Fruit fly (Drosophila melanogaster): Measurements from ENCODE around the gene CG5966.

The CG5966 gene

DNA sequence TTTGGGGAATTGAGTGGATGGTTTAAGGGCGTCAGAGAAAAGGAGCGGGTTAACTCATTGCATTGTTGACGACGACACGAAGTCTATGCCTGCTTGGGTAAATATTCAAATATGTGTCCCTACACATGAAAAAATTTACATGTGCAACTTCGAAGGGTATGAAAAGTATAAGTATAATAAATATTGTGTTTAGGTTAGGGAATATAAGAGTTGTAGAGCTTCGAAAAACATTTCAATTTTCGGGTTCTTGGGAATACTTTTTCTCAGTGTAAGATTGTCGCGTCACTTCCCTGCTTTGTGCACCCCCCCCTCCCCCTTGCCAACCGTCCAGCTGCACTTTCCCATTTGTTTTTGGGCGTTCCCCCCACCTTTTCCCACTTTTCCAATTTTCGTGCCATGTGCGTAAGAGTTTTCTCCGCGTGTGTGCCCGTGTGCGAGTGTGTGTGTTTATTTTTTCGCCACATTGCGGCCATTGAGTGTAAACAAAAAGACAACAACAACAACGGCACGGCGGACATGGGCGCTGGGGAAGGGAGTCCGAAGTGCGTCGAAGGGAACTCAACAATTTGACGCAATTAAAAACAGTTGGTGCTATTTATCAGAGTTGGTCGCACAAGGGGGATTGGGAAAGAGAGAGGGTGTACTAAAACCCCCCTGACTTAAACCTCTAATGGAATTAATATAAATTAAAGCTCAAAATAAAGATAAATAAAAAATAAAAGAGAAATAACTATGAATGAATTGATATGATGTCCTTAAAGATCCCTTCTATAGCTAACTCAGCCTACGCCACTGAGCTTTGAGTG is 18.5 kb upstream of the CG5966 start:
- TF ChIP-seq CG12605 (GFP tag; IDR thresholded peaks at IDR 0.05) (no peak), fd96Ca (GFP tag; IDR thresholded peaks at IDR 0.05) (0 out of 3 replicates have a peak, but pooled peaks have one; percentile 17), CG4496 (GFP tag; IDR thresholded peaks at IDR 0.05) (peak; percentile 68), Pif1A (GFP tag; optimal IDR thresholded peaks at IDR 0.05) (peak; percentile 11), Snoo (tag; optimal IDR thresholded peaks at IDR 0.05) (peak; percentile 25), rn (GFP tag; IDR thresholded peaks at IDR 0.05) (peak; percentile 14; the same call in 1 of the 2 replicates), CG8159 (tag; optimal IDR thresholded peaks at IDR 0.05) (peak; percentile 38), CG15710 (tag; optimal IDR thresholded peaks at IDR 0.05) (peak; percentile 42), CG8301 (tag; optimal IDR thresholded peaks at IDR 0.05) (peak; percentile 25), Ets98B (GFP tag; IDR thresholded peaks at IDR 0.05) (no peak), Pif1B (GFP tag; optimal IDR thresholded peaks at IDR 0.05) (peak; percentile 54), CG10348 (GFP tag; IDR thresholded peaks at IDR 0.05) (no peak), CG9948 (tag; optimal IDR thresholded peaks at IDR 0.05) (peak; percentile 9), EcR (GFP tag; optimal IDR thresholded peaks at IDR 0.05) (no peak), CG14655 (GFP tag; optimal IDR thresholded peaks at IDR 0.05) (peak; percentile 44)

DNA sequence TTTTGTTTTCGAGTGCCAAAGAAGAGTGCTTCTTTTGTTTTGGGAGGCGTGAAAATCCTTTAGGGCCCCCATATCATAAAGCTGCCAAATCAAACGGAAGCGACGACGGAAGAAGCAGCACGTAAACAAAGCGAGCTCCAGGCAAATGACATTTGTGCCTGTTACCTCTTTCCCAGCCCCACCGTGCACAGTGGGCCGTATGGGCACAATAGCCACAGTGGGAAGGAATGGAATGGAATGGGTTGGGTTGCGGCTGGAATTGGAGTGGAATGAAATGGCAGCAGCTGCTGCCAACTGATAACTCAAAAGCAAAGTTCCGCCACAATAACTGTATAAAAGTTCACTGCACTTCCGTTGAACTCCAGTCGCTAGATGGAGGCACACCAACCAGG is 17.9 kb upstream of the CG5966 start:
- TF ChIP-seq CG10348 (GFP tag; IDR thresholded peaks at IDR 0.05) (no peak), CG9948 (tag; optimal IDR thresholded peaks at IDR 0.05) (no peak), CG8301 (tag; optimal IDR thresholded peaks at IDR 0.05) (no peak), CG14655 (GFP tag; optimal IDR thresholded peaks at IDR 0.05) (no peak), EcR (GFP tag; optimal IDR thresholded peaks at IDR 0.05) (no peak), Pif1B (GFP tag; optimal IDR thresholded peaks at IDR 0.05) (no peak), Snoo (tag; optimal IDR thresholded peaks at IDR 0.05) (no peak), CG32121 (GFP tag; IDR thresholded peaks at IDR 0.05) (no peak), rn (GFP tag; IDR thresholded peaks at IDR 0.05) (no peak), CG13204 (GFP tag; optimal IDR thresholded peaks at IDR 0.05) (no peak), D1 (tag; optimal IDR thresholded peaks at IDR 0.05) (no peak), CG17806 (tag; optimal IDR thresholded peaks at IDR 0.05) (no peak), fd96Ca (GFP tag; IDR thresholded peaks at IDR 0.05) (no peak), CG34367 (tag; optimal IDR thresholded peaks at IDR 0.05) (no peak), CG4496 (GFP tag; IDR thresholded peaks at IDR 0.05) (no peak), Pif1A (GFP tag; optimal IDR thresholded peaks at IDR 0.05) (no peak)

DNA sequence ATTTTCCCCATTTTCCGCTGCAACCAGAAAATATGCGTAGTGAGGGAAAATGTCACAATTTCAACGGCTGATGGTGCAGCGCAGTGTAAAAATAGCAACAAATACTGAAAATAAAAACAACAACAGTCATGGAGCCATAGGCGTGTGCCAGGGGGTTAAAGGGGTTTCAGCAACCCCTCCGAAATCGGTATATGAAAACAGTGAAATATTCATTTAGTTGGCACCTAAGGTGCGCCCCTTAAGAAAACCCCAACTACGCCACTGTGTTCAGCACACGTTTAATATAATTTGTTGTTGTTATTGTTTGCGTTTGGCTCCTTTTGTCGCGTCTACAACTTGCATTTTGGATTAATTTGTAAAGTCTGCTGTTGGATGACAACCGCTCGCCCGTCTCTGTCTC is 16.6 kb upstream of the CG5966 start:
- TF ChIP-seq EcR (GFP tag; optimal IDR thresholded peaks at IDR 0.05) (no peak), CG8301 (tag; optimal IDR thresholded peaks at IDR 0.05) (peak; percentile 75), CG34367 (tag; optimal IDR thresholded peaks at IDR 0.05) (peak; percentile 59), rn (GFP tag; IDR thresholded peaks at IDR 0.05) (peak; percentile 91), gl (tag; optimal IDR thresholded peaks at IDR 0.05) (peak; percentile 33), CG12605 (GFP tag; IDR thresholded peaks at IDR 0.05) (peak; percentile 73), Pif1A (GFP tag; optimal IDR thresholded peaks at IDR 0.05) (peak; percentile 69), CG14655 (GFP tag; optimal IDR thresholded peaks at IDR 0.05) (peak; percentile 82), CG4496 (GFP tag; IDR thresholded peaks at IDR 0.05) (peak; percentile 94), CG32121 (GFP tag; IDR thresholded peaks at IDR 0.05) (peak; percentile 87), CG9948 (tag; optimal IDR thresholded peaks at IDR 0.05) (peak; percentile 70), CG15710 (tag; optimal IDR thresholded peaks at IDR 0.05) (peak; percentile 69), CG13204 (GFP tag; optimal IDR thresholded peaks at IDR 0.05) (peak; percentile 44), Pif1B (GFP tag; optimal IDR thresholded peaks at IDR 0.05) (peak; percentile 30), Ets98B (GFP tag; IDR thresholded peaks at IDR 0.05) (peak; percentile 92), CG10348 (GFP tag; IDR thresholded peaks at IDR 0.05) (peak; percentile 61; the same call in 1 of the 2 replicates), D1 (tag; optimal IDR thresholded peaks at IDR 0.05) (peak; percentile 22), fd96Ca (GFP tag; IDR thresholded peaks at IDR 0.05) (peak; percentile 93), CG8159 (tag; optimal IDR thresholded peaks at IDR 0.05) (peak; percentile 67), CG17806 (tag; optimal IDR thresholded peaks at IDR 0.05) (peak; percentile 60), Snoo (tag; optimal IDR thresholded peaks at IDR 0.05) (peak; percentile 7)

DNA sequence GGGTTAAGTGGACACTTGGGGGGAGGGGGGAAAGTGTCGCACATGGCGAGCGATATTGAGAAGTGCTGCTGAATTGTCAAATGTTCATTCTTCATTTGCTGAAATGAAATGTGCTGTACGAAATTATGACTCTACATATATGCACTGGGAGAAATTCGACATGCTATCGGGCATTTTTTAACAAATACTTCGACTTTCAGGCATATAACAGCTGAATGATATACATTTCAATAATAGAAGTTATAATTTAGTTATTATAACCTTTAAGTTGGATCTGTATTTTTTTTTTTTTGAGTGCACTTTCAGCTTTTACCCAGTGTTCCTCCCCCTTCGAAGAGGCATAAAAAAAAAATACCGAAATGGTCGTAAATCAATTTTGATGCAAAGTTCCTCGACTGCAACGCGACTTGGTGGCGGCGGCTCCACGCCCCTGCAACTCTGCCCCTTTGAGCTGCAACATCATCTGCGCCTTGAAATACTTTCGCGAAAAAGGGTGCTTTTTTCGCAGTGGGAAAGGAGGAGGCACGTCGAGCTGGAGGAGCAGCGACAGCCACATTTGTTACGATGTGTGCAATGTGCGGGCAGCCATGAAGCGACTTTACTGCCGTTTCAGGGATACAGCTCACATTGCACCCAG is 15.1 kb upstream of the CG5966 start:
- peak; percentile 44; the same call in 1 of the 3 replicates for TF ChIP-seq fd96Ca (GFP tag; IDR thresholded peaks at IDR 0.05)
- TF ChIP-seq CG32121 (GFP tag; IDR thresholded peaks at IDR 0.05): peak; percentile 17; the same call in 1 of the 2 replicates
- TF ChIP-seq CG17806 (tag; optimal IDR thresholded peaks at IDR 0.05): peak; percentile 74
- peak; percentile 58; the same call in 1 of the 3 replicates for TF ChIP-seq CG4496 (GFP tag; IDR thresholded peaks at IDR 0.05)
- TF ChIP-seq CG14655 (GFP tag; optimal IDR thresholded peaks at IDR 0.05): peak; percentile 59
- TF ChIP-seq rn (GFP tag; IDR thresholded peaks at IDR 0.05): 0 out of 2 replicates have a peak, but pooled peaks have one; percentile 5
- no peak for TF ChIP-seq EcR (GFP tag; optimal IDR thresholded peaks at IDR 0.05)
- TF ChIP-seq CG8301 (tag; optimal IDR thresholded peaks at IDR 0.05): peak; percentile 57
- TF ChIP-seq CG10348 (GFP tag; IDR thresholded peaks at IDR 0.05): no peak
- TF ChIP-seq CG13204 (GFP tag; optimal IDR thresholded peaks at IDR 0.05): no peak
- no peak for TF ChIP-seq Ets98B (GFP tag; IDR thresholded peaks at IDR 0.05)
- peak; percentile 79 for TF ChIP-seq CG8159 (tag; optimal IDR thresholded peaks at IDR 0.05)
- peak; percentile 76 for TF ChIP-seq CG34367 (tag; optimal IDR thresholded peaks at IDR 0.05)
- TF ChIP-seq CG12605 (GFP tag; IDR thresholded peaks at IDR 0.05): peak; percentile 32; the same call in 1 of the 2 replicates
- no peak for TF ChIP-seq D1 (tag; optimal IDR thresholded peaks at IDR 0.05)
- TF ChIP-seq Snoo (tag; optimal IDR thresholded peaks at IDR 0.05): peak; percentile 19
- peak; percentile 42 for TF ChIP-seq gl (tag; optimal IDR thresholded peaks at IDR 0.05)
- TF ChIP-seq Pif1A (GFP tag; optimal IDR thresholded peaks at IDR 0.05): peak; percentile 28
- TF ChIP-seq Pif1B (GFP tag; optimal IDR thresholded peaks at IDR 0.05): peak; percentile 35
- TF ChIP-seq CG9948 (tag; optimal IDR thresholded peaks at IDR 0.05): peak; percentile 73
- peak; percentile 79 for TF ChIP-seq CG15710 (tag; optimal IDR thresholded peaks at IDR 0.05)

Measured in whole organism, pupa.